Worm (Caenorhabditis elegans): ENCODE measurements around the gene cec-6.

cec-6 gene

DNA sequence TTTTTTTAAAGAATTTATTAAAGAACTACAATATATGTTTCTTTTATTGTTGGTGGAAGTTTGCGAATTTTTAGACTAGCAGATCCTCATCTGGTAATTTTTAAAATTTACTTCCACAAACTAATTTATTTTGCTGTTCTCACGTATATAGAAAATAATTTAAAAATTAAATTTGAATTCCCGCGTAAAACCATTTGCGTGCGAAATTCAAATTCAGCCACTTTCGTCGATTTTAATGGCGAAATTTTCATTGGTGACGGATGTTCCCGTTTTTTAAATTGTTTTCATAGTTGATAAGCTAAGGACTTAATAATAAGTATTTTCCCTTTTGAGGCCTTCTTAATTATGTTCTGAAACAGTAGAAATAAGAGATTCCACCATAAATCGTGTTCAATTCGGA lies 16.4 kb downstream of the cec-6 start:
- TF ChIP-seq nfya-1 (tag; optimal IDR thresholded peaks at IDR 0.05; ENCODE audit: insufficient read depth) = no peak
- TF ChIP-seq sea-2 (GFP tag; optimal IDR thresholded peaks at IDR 0.05) = no peak
- TF ChIP-seq R02D3.7 (tag; optimal IDR thresholded peaks at IDR 0.05) = no peak
- TF ChIP-seq fos-1 (tag; optimal IDR thresholded peaks at IDR 0.05) = no peak
- no peak for TF ChIP-seq elt-1 (tag; optimal IDR thresholded peaks at IDR 0.05)
- TF ChIP-seq nhr-77 (tag; optimal IDR thresholded peaks at IDR 0.05) = no peak
- TF ChIP-seq ztf-4 (tag; optimal IDR thresholded peaks at IDR 0.05) = no peak
- TF ChIP-seq nhr-237 (tag; optimal IDR thresholded peaks at IDR 0.05) = no peak
- TF ChIP-seq elt-3 (tag; optimal IDR thresholded peaks at IDR 0.05) = no peak
- no peak for TF ChIP-seq ztf-11 (tag; optimal IDR thresholded peaks at IDR 0.05)
- no peak for TF ChIP-seq skn-1 (tag; optimal IDR thresholded peaks at IDR 0.05)
- no peak for TF ChIP-seq nhr-12 (tag; optimal IDR thresholded peaks at IDR 0.05)
- TF ChIP-seq ZK546.5 (tag; optimal IDR thresholded peaks at IDR 0.05) = no peak
- TF ChIP-seq lin-39 (tag; optimal IDR thresholded peaks at IDR 0.05) = no peak
- TF ChIP-seq egl-27 (tag; optimal IDR thresholded peaks at IDR 0.05) = no peak
- TF ChIP-seq jun-1 (tag; optimal IDR thresholded peaks at IDR 0.05) = no peak

DNA sequence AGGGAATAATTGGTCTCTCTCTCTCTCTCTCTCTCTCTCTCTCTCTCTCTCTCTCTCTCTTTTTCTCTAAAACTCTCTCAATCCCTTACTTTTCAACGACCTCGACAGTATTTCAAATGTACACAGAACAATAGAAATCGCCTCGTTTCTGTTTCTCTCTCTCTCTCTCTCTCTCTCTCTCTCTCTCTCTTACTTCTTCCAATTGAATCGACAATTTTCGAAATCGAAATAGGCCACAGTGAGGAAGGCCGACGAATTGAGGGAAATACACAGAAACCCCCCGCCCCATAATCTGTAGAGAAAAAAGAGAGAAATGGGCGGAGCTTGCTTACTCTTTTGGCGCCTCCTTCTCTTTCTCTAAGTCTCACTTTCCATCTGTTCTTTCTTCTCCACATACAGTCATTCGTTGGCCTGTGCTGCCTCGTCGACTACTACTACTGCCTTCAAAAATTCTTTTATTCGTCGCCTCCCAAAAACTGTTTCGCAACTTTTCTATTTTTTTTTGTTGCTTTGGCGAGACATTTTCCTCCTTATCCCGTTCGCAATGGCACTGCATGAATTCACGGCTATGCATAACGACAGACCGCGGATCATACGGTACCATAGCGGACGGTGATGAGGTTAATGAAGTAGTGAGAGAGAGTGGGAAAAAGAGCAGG lies 17.0 kb downstream of the cec-6 start:
- peak; percentile 5 for TF ChIP-seq ceh-28 (tag; optimal IDR thresholded peaks at IDR 0.05)
- TF ChIP-seq mdl-1 (tag; optimal IDR thresholded peaks at IDR 0.05) = no peak
- no peak for TF ChIP-seq egl-5 (tag; optimal IDR thresholded peaks at IDR 0.05)
- no peak for TF ChIP-seq elt-2 (tag; optimal IDR thresholded peaks at IDR 0.05)
- TF ChIP-seq zag-1 (tag; optimal IDR thresholded peaks at IDR 0.05) = no peak
- no peak for TF ChIP-seq nhr-67 (tag; optimal IDR thresholded peaks at IDR 0.05)
- no peak for TF ChIP-seq unc-39 (tag; optimal IDR thresholded peaks at IDR 0.05)
- TF ChIP-seq ama-1 (optimal IDR thresholded peaks at IDR 0.05) = peak; percentile 80
- TF ChIP-seq elt-3 (tag; optimal IDR thresholded peaks at IDR 0.05) = no peak
- TF ChIP-seq nhr-76 (tag; optimal IDR thresholded peaks at IDR 0.05) = no peak
- TF ChIP-seq lin-15B (tag; optimal IDR thresholded peaks at IDR 0.05) = no peak
- no peak for TF ChIP-seq nhr-43 (tag; optimal IDR thresholded peaks at IDR 0.05; ENCODE audit: poor library complexity, severe bottlenecking)
- no peak for TF ChIP-seq tbx-2 (tag; optimal IDR thresholded peaks at IDR 0.05)
- TF ChIP-seq nfya-1 (tag; optimal IDR thresholded peaks at IDR 0.05; ENCODE audit: insufficient read depth) = peak; percentile 21
- TF ChIP-seq nhr-23 (tag; optimal IDR thresholded peaks at IDR 0.05) = peak; percentile 89
- TF ChIP-seq nhr-28 (tag; optimal IDR thresholded peaks at IDR 0.05) = no peak
- no peak for TF ChIP-seq ZK546.5 (tag; optimal IDR thresholded peaks at IDR 0.05)
- no peak for TF ChIP-seq pha-4 (tag; optimal IDR thresholded peaks at IDR 0.05)
- no peak for TF ChIP-seq eor-1 (tag; optimal IDR thresholded peaks at IDR 0.05)
- TF ChIP-seq ztf-11 (tag; optimal IDR thresholded peaks at IDR 0.05) = no peak
- TF ChIP-seq ztf-4 (tag; optimal IDR thresholded peaks at IDR 0.05) = no peak
- TF ChIP-seq nhr-25 (tag; optimal IDR thresholded peaks at IDR 0.05) = peak; percentile 88
- TF ChIP-seq elt-1 (tag; optimal IDR thresholded peaks at IDR 0.05) = no peak
- TF ChIP-seq fos-1 (tag; optimal IDR thresholded peaks at IDR 0.05) = no peak
- TF ChIP-seq R02D3.7 (tag; optimal IDR thresholded peaks at IDR 0.05) = no peak
- TF ChIP-seq nhr-11 (tag; optimal IDR thresholded peaks at IDR 0.05) = no peak
- TF ChIP-seq jun-1 (tag; optimal IDR thresholded peaks at IDR 0.05) = no peak
- TF ChIP-seq ceh-9 (tag; optimal IDR thresholded peaks at IDR 0.05) = no peak
- TF ChIP-seq ceh-82 (tag; optimal IDR thresholded peaks at IDR 0.05) = no peak

DNA sequence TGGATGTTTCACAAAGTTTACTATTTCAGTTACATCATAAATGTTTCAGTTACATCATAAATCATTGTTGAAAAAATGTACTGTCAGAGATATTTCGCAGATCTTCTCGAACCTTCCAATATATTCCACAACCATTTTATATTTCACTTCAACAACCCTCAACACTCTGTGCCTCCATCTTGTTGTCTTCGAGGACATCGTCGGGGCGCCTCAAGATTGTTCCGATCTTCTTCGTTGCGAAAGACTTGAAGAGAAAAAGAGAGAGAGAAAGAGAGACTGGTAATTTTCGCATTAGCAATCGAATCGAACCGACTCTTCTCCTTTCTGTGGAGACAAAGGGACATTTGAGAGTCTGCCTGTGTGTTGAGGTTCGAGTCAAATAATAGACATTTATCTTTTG lies 18.6 kb downstream of the cec-6 start:
- TF ChIP-seq ceh-82 (tag; optimal IDR thresholded peaks at IDR 0.05) (no peak), nhr-25 (tag; optimal IDR thresholded peaks at IDR 0.05) (peak; percentile 87)

DNA sequence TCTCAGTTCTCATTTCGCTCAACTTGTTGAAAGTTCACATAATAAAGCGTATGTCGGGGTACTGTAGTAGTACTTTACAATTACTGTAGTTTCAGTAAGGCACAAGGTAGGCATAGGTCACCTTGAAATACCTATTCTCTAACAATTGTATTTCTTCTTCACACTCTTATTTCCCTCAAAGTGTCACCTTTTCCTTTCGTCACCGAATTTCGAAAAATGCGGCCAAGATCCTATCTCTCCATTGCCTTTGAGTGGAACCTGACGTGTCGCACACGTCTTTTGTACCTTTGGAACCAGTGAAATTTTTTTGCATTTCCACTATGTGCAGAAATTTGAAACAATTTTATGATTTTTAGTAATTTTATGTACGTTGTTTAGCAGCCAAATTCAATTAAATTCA lies 19.6 kb downstream of the cec-6 start:
- TF ChIP-seq egl-5 (tag; optimal IDR thresholded peaks at IDR 0.05) (no peak), nhr-25 (tag; optimal IDR thresholded peaks at IDR 0.05) (peak; percentile 18)

DNA sequence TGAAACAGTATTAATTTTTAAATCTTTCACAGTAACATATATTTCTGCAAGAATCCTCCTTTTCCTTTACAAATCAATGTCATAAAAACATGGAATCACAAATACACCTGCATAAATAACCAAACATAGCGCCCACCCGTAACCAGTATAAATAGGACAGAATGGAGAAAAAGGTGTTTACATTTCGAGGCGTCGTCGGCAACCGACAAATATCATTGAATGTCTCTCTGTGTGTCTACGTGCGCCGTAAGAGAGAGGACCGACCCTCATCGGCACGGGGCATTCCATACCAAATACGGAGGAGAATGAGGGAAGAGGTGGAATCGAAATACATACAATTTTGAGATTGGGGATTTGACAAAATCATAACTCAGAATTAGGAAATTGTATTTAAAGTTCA lies 20.4 kb downstream of the cec-6 start:
- peak; percentile 29 for TF ChIP-seq nhr-23 (tag; optimal IDR thresholded peaks at IDR 0.05)
- no peak for TF ChIP-seq nhr-11 (tag; optimal IDR thresholded peaks at IDR 0.05)
- peak; percentile 60 for TF ChIP-seq snpc-4 (tag; optimal IDR thresholded peaks at IDR 0.05)
- TF ChIP-seq pha-4 (tag; optimal IDR thresholded peaks at IDR 0.05) = peak; percentile 92
- peak; percentile 49 for TF ChIP-seq nhr-25 (tag; optimal IDR thresholded peaks at IDR 0.05)

Measured in whole organism, L3 larva.